Fruit fly (Drosophila melanogaster) S2 (cell line): ENCODE results near the gene Ankrd49.

Experiments
- CG8478 ChIP-seq: fragments of >200 bp; optimal IDR thresholded peaks from 2 replicates; lab custom pipeline; 2018
- CTCF ChIP-seq, 2 experiments: fragments of >200 bp; optimal IDR thresholded peaks; 2 replicates each; lab custom pipeline; 2018

DNA sequence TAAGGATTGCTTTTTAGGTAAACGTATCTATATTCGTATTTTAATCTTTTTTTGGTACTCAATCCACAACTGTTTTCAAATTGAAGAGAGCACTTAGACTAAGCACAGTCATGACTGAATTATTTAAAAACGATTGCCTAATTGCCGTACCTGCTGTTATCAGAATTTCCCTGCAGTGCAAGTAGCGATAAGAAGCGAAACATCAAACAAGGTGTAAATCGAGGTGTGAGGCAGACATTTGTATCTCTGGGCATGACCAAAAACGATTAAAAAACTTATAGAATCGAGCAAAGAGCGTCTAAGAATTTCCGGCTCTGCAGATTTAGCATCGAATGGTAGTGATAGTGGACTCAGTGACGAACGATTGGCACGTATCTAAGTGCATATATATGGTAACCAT is 47.9 kb upstream of the Ankrd49 start:
- TF ChIP-seq CG8478 (lab: Kevin White, UChicago) (no peak), CTCF (optimal IDR thresholded peaks at IDR 0.05; lab: Kevin White, UChicago) (no peak)
